Worm (Caenorhabditis elegans): ENCODE results near the gene ugt-55.

The ugt-55 gene

ce11 chrV:12303453-12304077 lies 47.1 kb downstream of the ugt-55 start (continued):
- TF ChIP-seq zag-1 (tag; optimal IDR thresholded peaks at IDR 0.05), result peak; percentile 26
- TF ChIP-seq dmd-8 (GFP tag; IDR thresholded peaks at IDR 0.05), result peak; percentile 100
- TF ChIP-seq rbr-2 (tag; optimal IDR thresholded peaks at IDR 0.05), result peak; percentile 94
- TF ChIP-seq F37D6.2 (tag; optimal IDR thresholded peaks at IDR 0.05), result peak; percentile 89
- TF ChIP-seq skn-1 (tag; optimal IDR thresholded peaks at IDR 0.05), result no peak
- peak; percentile 76 to 81 for TF ChIP-seq hif-1 (tag; optimal IDR thresholded peaks at IDR 0.05)
- TF ChIP-seq T26A8.4 (GFP tag; IDR thresholded peaks at IDR 0.05), result peak; percentile 98
- TF ChIP-seq T20F7.1 (GFP tag; optimal IDR thresholded peaks at IDR 0.05), result peak; percentile 86
- TF ChIP-seq F44E2.7 (GFP tag; IDR thresholded peaks at IDR 0.05), result peak; percentile 100
- peak; percentile 47 for TF ChIP-seq nhr-11 (tag; optimal IDR thresholded peaks at IDR 0.05)
- TF ChIP-seq nhr-102 (tag; optimal IDR thresholded peaks at IDR 0.05), result peak; percentile 95
- TF ChIP-seq ztf-11 (tag; optimal IDR thresholded peaks at IDR 0.05), result peak; percentile 49
- peak; percentile 96 for TF ChIP-seq Y48G9A.11 (GFP tag; IDR thresholded peaks at IDR 0.05)
- TF ChIP-seq spr-3 (GFP tag; optimal IDR thresholded peaks at IDR 0.05), result peak; percentile 97
- TF ChIP-seq nhr-77 (tag; optimal IDR thresholded peaks at IDR 0.05), result peak; percentile 75
- TF ChIP-seq aha-1 (tag), result peak; percentile 93
- peak; percentile 95 for TF ChIP-seq mes-2 (tag; optimal IDR thresholded peaks at IDR 0.05; ENCODE audit: poor library complexity, severe bottlenecking)
- peak; percentile 91 for TF ChIP-seq mep-1 (tag; optimal IDR thresholded peaks at IDR 0.05)
- peak; percentile 91 for TF ChIP-seq ama-1 (optimal IDR thresholded peaks at IDR 0.05)
- peak; percentile 98 for TF ChIP-seq lin-1 (GFP tag; IDR thresholded peaks at IDR 0.05)
- TF ChIP-seq egl-27 (tag; optimal IDR thresholded peaks at IDR 0.05), result peak; percentile 38
- TF ChIP-seq madf-9 (GFP tag; conservative IDR thresholded peaks at IDR 0.05), result peak; percentile 95
- peak; percentile 82 for TF ChIP-seq hlh-11 (tag; optimal IDR thresholded peaks at IDR 0.05)

ce11 chrV:12305677-12306076 lies 49.2 kb downstream of the ugt-55 start:
- TF ChIP-seq sdz-12 (GFP tag; optimal IDR thresholded peaks at IDR 0.05), result no peak
- TF ChIP-seq nhr-41 (GFP tag; IDR thresholded peaks at IDR 0.05), result no peak
- TF ChIP-seq D1046.2 (GFP tag; IDR thresholded peaks at IDR 0.05), result no peak
- TF ChIP-seq R02D3.7 (tag; optimal IDR thresholded peaks at IDR 0.05), result no peak
- no peak for TF ChIP-seq nhr-77 (tag; optimal IDR thresholded peaks at IDR 0.05)
- TF ChIP-seq Y5F2A.4 (GFP tag; optimal IDR thresholded peaks at IDR 0.05), result no peak
- no peak for TF ChIP-seq duxl-1 (tag; optimal IDR thresholded peaks at IDR 0.05; ENCODE audit: poor library complexity)
- no peak for TF ChIP-seq F44E2.7 (GFP tag; IDR thresholded peaks at IDR 0.05)
- no peak for TF ChIP-seq daf-8 (GFP tag; IDR thresholded peaks at IDR 0.05)
- TF ChIP-seq dmd-8 (GFP tag; IDR thresholded peaks at IDR 0.05), result no peak
- no peak for TF ChIP-seq mes-2 (tag; optimal IDR thresholded peaks at IDR 0.05; ENCODE audit: poor library complexity, severe bottlenecking)
- no peak for TF ChIP-seq tag-97 (GFP tag; IDR thresholded peaks at IDR 0.05)
- no peak for TF ChIP-seq T20F7.1 (GFP tag; optimal IDR thresholded peaks at IDR 0.05)
- TF ChIP-seq unc-39 (tag; optimal IDR thresholded peaks at IDR 0.05), result no peak
- no peak for TF ChIP-seq daf-16 (GFP tag; optimal IDR thresholded peaks at IDR 0.05)
- no peak for TF ChIP-seq daf-16 (tag; optimal IDR thresholded peaks at IDR 0.05)
- TF ChIP-seq saeg-2 (GFP tag; IDR thresholded peaks at IDR 0.05), result no peak
- TF ChIP-seq nhr-10 (tag; optimal IDR thresholded peaks at IDR 0.05), result no peak

ce11 chrV:12307011-12307540 lies 50.6 kb downstream of the ugt-55 start, which contains the start of gene srg-45:
Gene srg-45 (plus strand): TSS chrV:12307490.
- TF ChIP-seq mep-1 (tag; optimal IDR thresholded peaks at IDR 0.05), result peak; percentile 31
- TF ChIP-seq unc-62 (GFP tag; optimal IDR thresholded peaks at IDR 0.05 in 1 of 2), result peak in 1 of 2 experiments; percentile 48
- no peak for TF ChIP-seq unc-62 (tag; optimal IDR thresholded peaks at IDR 0.05)
- 0 out of 2 replicates have a peak, but pooled peaks have one; percentile 47 for TF ChIP-seq zfp-3 (GFP tag; conservative IDR thresholded peaks at IDR 0.05)
- TF ChIP-seq ceh-82 (tag; optimal IDR thresholded peaks at IDR 0.05), result no peak
- TF ChIP-seq tra-1 (GFP tag; IDR thresholded peaks at IDR 0.05), result no peak
- TF ChIP-seq spr-1 (tag; optimal IDR thresholded peaks at IDR 0.05), result no peak
- no peak for TF ChIP-seq nhr-111 (GFP tag; optimal IDR thresholded peaks at IDR 0.05)
- TF ChIP-seq aha-1 (tag), result peak; percentile 69

Measured in whole organism, L4 larva.